Worm (Caenorhabditis elegans) whole organism, young adult: ENCODE measurements around the gene Y57A10A.5.

Source experiments
- ama-1 ChIP-seq, 3 experiments: fragments of 150-350 bp in 1 of 3; sonication (generic microtip) in 2 of 3; optimal IDR thresholded peaks; 2 replicates each; lab custom pipeline; 2014 to 2018; ENCODE audit warnings: missing biosample characterization in 2 of 3, missing genetic modification characterization in 2 of 3, missing genetic modification reagents in 2 of 3
- mes-4 ChIP-seq: sonication (generic microtip); optimal IDR thresholded peaks from 2 replicates; lab custom pipeline; 2016; ENCODE audit warnings: missing genotype, missing genetic modification characterization, missing compliant biosample characterization

DNA sequence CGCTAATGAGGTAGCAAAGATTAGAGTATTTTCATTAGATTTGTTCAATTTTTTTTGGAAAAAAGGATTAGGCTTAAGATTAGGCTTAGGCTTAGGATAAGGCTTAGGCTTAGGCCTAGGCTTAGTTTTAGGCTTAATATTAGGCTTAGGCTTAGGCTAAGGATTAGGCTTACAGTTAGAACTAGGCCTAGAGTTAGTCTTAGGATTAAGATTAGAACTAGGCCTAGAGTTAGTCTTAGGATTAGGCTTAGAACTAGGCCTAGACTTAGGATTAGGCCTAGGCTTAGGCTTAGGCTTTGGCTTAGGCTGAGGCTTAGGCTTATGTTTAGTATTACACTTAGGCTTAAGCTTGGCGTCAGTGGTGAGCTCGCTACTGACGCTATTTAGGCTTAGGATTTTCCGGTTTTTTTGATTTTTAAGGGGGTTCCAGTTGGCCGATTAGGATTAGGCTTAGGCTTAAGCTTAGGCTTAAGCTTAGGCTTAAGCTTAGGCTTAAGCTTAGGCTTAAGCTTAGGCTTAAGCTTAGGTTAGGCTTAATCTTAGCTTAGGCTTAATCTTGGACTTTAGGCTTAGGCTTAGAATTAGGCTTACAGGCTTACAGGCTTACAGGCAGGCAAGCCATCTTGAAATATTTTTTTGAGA, 15.3 kb downstream of the Y57A10A.5 start:
- TF ChIP-seq ama-1 (optimal IDR thresholded peaks at IDR 0.05; lab: Kevin White, UChicago): no peak
- TF ChIP-seq ama-1 (GFP tag; optimal IDR thresholded peaks at IDR 0.05; lab: Kevin White, UChicago): no peak
- no peak for TF ChIP-seq mes-4 (tag; lab: Kevin White, UChicago)
